Worm (Caenorhabditis elegans): ENCODE results near the gene tbp-1.

The tbp-1 gene

DNA sequence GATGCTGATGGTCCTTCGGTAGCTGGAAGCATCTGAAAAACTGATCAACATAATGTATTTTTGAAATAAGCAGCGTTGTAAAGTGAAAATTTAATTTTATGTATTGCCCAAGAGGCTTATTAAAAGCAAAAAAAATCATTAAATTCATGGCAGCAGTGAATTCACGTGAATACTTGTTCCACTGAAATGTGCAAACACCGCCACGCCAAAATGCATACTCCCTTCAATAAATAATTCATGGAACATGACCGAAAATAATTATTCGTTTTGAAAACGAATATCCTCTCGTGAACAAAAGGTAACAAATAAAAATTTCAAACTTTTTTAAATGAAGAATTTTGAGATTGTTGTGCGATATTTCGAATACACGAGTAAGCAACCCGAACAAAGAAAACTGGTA is 26.5 kb upstream of the tbp-1 start, which contains the start of gene F08F8.10:
F08F8.10 (minus strand) TSS at position 38 of the 400 bp plus-strand sequence.
- TF ChIP-seq ces-1 (GFP tag; optimal IDR thresholded peaks at IDR 0.05) (no peak), cey-2 (tag; optimal IDR thresholded peaks at IDR 0.05; ENCODE audit: borderline replicate concordance, insufficient read depth) (no peak), hlh-11 (tag; optimal IDR thresholded peaks at IDR 0.05) (peak; percentile 4), snpc-1.2 (GFP tag; IDR thresholded peaks at IDR 0.05) (no peak), F26F4.8 (GFP tag; conservative IDR thresholded peaks at IDR 0.05) (no peak), tra-1 (GFP tag; IDR thresholded peaks at IDR 0.05) (no peak), unc-62 (GFP tag; optimal IDR thresholded peaks at IDR 0.05 in 1 of 2) (peak in 1 of 2 experiments; percentile 81), unc-62 (tag; optimal IDR thresholded peaks at IDR 0.05) (no peak), ceh-28 (tag; optimal IDR thresholded peaks at IDR 0.05) (no peak), nhr-102 (tag; optimal IDR thresholded peaks at IDR 0.05) (no peak), zfp-2 (tag; optimal IDR thresholded peaks at IDR 0.05) (no peak), F49E8.2 (tag; optimal IDR thresholded peaks at IDR 0.05; ENCODE audit: borderline replicate concordance) (no peak), saeg-2 (GFP tag; IDR thresholded peaks at IDR 0.05) (no peak), ceh-20 (GFP tag; IDR thresholded peaks at IDR 0.05) (no peak), hmg-1.1 (GFP tag; IDR thresholded peaks at IDR 0.05) (no peak), dmd-6 (GFP tag; IDR thresholded peaks at IDR 0.05) (no peak), attf-4 (tag; optimal IDR thresholded peaks at IDR 0.05) (no peak), lsy-2 (tag; optimal IDR thresholded peaks at IDR 0.05) (peak in 1 of 2 experiments; percentile 67), daf-16 (GFP tag; optimal IDR thresholded peaks at IDR 0.05) (no peak), daf-16 (tag; optimal IDR thresholded peaks at IDR 0.05) (peak; percentile 19), lin-38 (GFP tag; IDR thresholded peaks at IDR 0.05) (peak; percentile 56), dve-1 (tag; optimal IDR thresholded peaks at IDR 0.05; ENCODE audit: insufficient read depth) (peak; percentile 25), nhr-6 (tag; optimal IDR thresholded peaks at IDR 0.05) (peak; percentile 28), T20F7.1 (GFP tag; optimal IDR thresholded peaks at IDR 0.05) (peak; percentile 54), unc-130 (GFP tag; optimal IDR thresholded peaks at IDR 0.05) (no peak), zip-11 (GFP tag; IDR thresholded peaks at IDR 0.05) (no peak), hif-1 (tag; optimal IDR thresholded peaks at IDR 0.05) (peak in 1 of 2 experiments; percentile 11), mxl-2 (GFP tag; conservative IDR thresholded peaks at IDR 0.05) (no peak), nhr-41 (GFP tag; IDR thresholded peaks at IDR 0.05) (no peak), zag-1 (tag; optimal IDR thresholded peaks at IDR 0.05) (no peak), ceh-32 (tag; optimal IDR thresholded peaks at IDR 0.05; ENCODE audit: poor library complexity) (no peak), F10B5.3 (tag; optimal IDR thresholded peaks at IDR 0.05) (no peak), daf-19 (GFP tag; conservative IDR thresholded peaks at IDR 0.05) (0 out of 2 replicates have a peak, but pooled peaks have one; percentile 38), ctbp-1 (GFP tag; IDR thresholded peaks at IDR 0.05) (0 out of 2 replicates have a peak, but pooled peaks have one; percentile 15), dpl-1 (GFP tag; optimal IDR thresholded peaks at IDR 0.05) (peak; percentile 62), mdl-1 (tag; optimal IDR thresholded peaks at IDR 0.05) (peak in 1 of 2 experiments; percentile 14), daf-12 (tag; optimal IDR thresholded peaks at IDR 0.05) (no peak), mes-2 (tag; optimal IDR thresholded peaks at IDR 0.05; ENCODE audit: poor library complexity, severe bottlenecking) (peak; percentile 71), snpc-4 (tag; optimal IDR thresholded peaks at IDR 0.05) (no peak), nhr-28 (tag; optimal IDR thresholded peaks at IDR 0.05) (peak; percentile 31), lin-39 (tag; optimal IDR thresholded peaks at IDR 0.05) (no peak), set-16 (GFP tag; IDR thresholded peaks at IDR 0.05) (no peak), hlh-30 (tag; optimal IDR thresholded peaks at IDR 0.05; ENCODE audit: insufficient read depth) (peak; percentile 91), nhr-42 (GFP tag; IDR thresholded peaks at IDR 0.05) (no peak)
